Worm (Caenorhabditis elegans) whole organism, early embryonic: ENCODE data around the gene adh-5.
"Not testable (repeated sequence)": the region's sequence is repeated elsewhere in the genome, so short reads cannot be mapped to it uniquely, and the experiment has no call there.

Experiments used
- B0310.2 ChIP-seq: sonication (generic microtip); optimal IDR thresholded peaks from 2 replicates; lab custom pipeline; 2016; ENCODE audit warnings: mild to moderate bottlenecking, missing genetic modification characterization, missing compliant biosample characterization
- F13C5.2 ChIP-seq: sonication (generic microtip); optimal IDR thresholded peaks from 2 replicates; lab custom pipeline; 2017; ENCODE audit warnings: mild to moderate bottlenecking, missing genetic modification characterization, inconsistent platforms, missing compliant biosample characterization
- aly-1 ChIP-seq: sonication (generic microtip); optimal IDR thresholded peaks from 2 replicates; lab custom pipeline; 2016; ENCODE audit warnings: missing genetic modification characterization, missing compliant biosample characterization
- ama-1 ChIP-seq: fragments of 150-350 bp; optimal IDR thresholded peaks from 2 replicates; lab custom pipeline; 2014
- ceh-13 ChIP-seq: fragments of 200-800 bp; sonication (Bioruptor generic); optimal IDR thresholded peaks from 2 replicates; lab custom pipeline; 2018; ENCODE audit warnings: mild to moderate bottlenecking, missing genetic modification characterization, missing compliant biosample characterization
- ceh-36 ChIP-seq: sonication (generic microtip); optimal IDR thresholded peaks from 2 replicates; lab custom pipeline; 2016; ENCODE audit warnings: missing genetic modification characterization, inconsistent platforms, missing compliant biosample characterization
- ets-7 ChIP-seq: sonication (generic microtip); optimal IDR thresholded peaks from 2 replicates; lab custom pipeline; 2016; ENCODE audit warnings: missing genotype, missing genetic modification characterization, missing compliant biosample characterization
- flt-1 ChIP-seq: fragments of 200-800 bp; sonication (Bioruptor generic); IDR thresholded peaks from 2 replicates; pipeline ENCODE4 v1.3.6; 2022; ENCODE audit warnings: missing genetic modification characterization, missing compliant biosample characterization
- hmbx-1 ChIP-seq: sonication (generic microtip); optimal IDR thresholded peaks from 2 replicates; lab custom pipeline; 2016; ENCODE audit warnings: mild to moderate bottlenecking, missing genetic modification characterization, missing compliant biosample characterization
- hmg-4 ChIP-seq: fragments of 200-800 bp; sonication (Bioruptor generic); optimal IDR thresholded peaks from 2 replicates; lab custom pipeline; 2018; ENCODE audit warnings: mild to moderate bottlenecking, missing genetic modification characterization, missing compliant biosample characterization
- hnd-1 ChIP-seq: sonication (generic microtip); optimal IDR thresholded peaks from 2 replicates; lab custom pipeline; 2016; ENCODE audit warnings: missing genetic modification characterization, missing compliant biosample characterization
- pes-1 ChIP-seq: fragments of 200-800 bp; sonication (Bioruptor generic); IDR thresholded peaks from 2 replicates; pipeline ENCODE4 v1.3.6; 2022; ENCODE audit warnings: missing genetic modification reagents, missing genetic modification characterization, missing compliant biosample characterization
- scrt-1 ChIP-seq: fragments of 200-800 bp; sonication (Bioruptor generic); IDR thresholded peaks from 2 replicates; pipeline ENCODE4 v1.3.6; 2022; ENCODE audit warnings: missing genetic modification characterization, missing compliant biosample characterization
- sea-1 ChIP-seq: fragments of 200-800 bp; sonication (Bioruptor generic); conservative IDR thresholded peaks from 2 replicates; pipeline ENCODE4 v1.3.6; 2022; ENCODE audit warnings: missing genetic modification characterization, missing compliant biosample characterization
- tbx-11 ChIP-seq: fragments of 200-800 bp; sonication (Bioruptor generic); IDR thresholded peaks from 2 replicates; pipeline ENCODE4 v1.3.6; 2022; ENCODE audit warnings: missing genetic modification characterization, missing compliant biosample characterization
- tbx-37 ChIP-seq: fragments of 200-800 bp; sonication (Bioruptor generic); conservative IDR thresholded peaks from 2 replicates; pipeline ENCODE4 v1.3.6; 2022; ENCODE audit warnings: missing genetic modification reagents, missing genetic modification characterization, missing compliant biosample characterization
- tra-4 ChIP-seq: sonication (generic microtip); optimal IDR thresholded peaks from 2 replicates; lab custom pipeline; 2017; ENCODE audit warnings: missing genetic modification characterization, missing compliant biosample characterization

adh-5 gene

DNA sequence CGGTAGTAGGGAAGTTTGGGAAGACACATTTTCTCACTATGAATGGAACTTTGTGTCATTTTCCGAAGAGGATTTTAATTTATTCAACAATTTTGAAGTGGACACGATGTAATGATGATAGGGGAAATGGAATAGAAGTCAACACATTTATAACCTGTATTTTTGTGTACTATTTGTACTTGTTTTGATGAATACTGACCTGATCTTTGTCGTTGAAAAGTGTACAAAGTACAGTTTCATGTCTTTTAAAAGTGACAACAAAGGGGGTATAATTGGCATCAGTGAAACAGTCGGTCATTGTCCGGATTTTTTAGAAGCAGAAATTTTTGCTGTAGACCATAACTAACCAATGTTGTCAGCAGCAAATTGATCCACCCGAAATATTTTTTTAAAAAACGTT, 22.4 kb upstream of the adh-5 start, which contains the start of gene T02B11.6:
TSS of gene T02B11.6 (minus strand) at position 101 of the 400 bp plus-strand sequence.
- TF ChIP-seq tbx-11 (GFP tag; lab: Robert Waterston, UW) (no peak), ceh-13 (GFP tag; lab: Kevin White, UChicago) (no peak), flt-1 (GFP tag; lab: Robert Waterston, UW) (no peak), scrt-1 (GFP tag; lab: Robert Waterston, UW) (no peak), ceh-36 (no peak), B0310.2 (tag; lab: Kevin White, UChicago) (no peak), ama-1 (lab: Kevin White, UChicago) (no peak), hnd-1 (tag; lab: Kevin White, UChicago) (no peak), sea-1 (GFP tag; lab: Robert Waterston, UW) (no peak), hmg-4 (GFP tag; lab: Kevin White, UChicago) (no peak), hmbx-1 (tag; lab: Kevin White, UChicago) (no peak), tra-4 (tag; lab: Kevin White, UChicago) (no peak)

ce11 chrV:890423-890822, 21.2 kb upstream of the adh-5 start, which contains the start of gene srlf-21:
TSS of gene srlf-21 (minus strand) at chrV:890523.
- no peak for TF ChIP-seq tbx-37 (GFP tag; lab: Robert Waterston, UW)
- no peak for TF ChIP-seq F13C5.2 (tag; lab: Kevin White, UChicago)
- no peak for TF ChIP-seq ama-1 (lab: Kevin White, UChicago)
- no peak for TF ChIP-seq hnd-1 (tag; lab: Kevin White, UChicago)
- no peak for TF ChIP-seq pes-1
- TF ChIP-seq hmbx-1 (tag; lab: Kevin White, UChicago) = no peak
- no peak for TF ChIP-seq ceh-36
- TF ChIP-seq ets-7 (tag; lab: Kevin White, UChicago) = no peak
- no peak for TF ChIP-seq hmg-4 (GFP tag; lab: Kevin White, UChicago)
- no peak for TF ChIP-seq ceh-13 (GFP tag; lab: Kevin White, UChicago)
- no peak for TF ChIP-seq scrt-1 (GFP tag; lab: Robert Waterston, UW)
- no peak for TF ChIP-seq flt-1 (GFP tag; lab: Robert Waterston, UW)
- TF ChIP-seq aly-1 (tag; lab: Kevin White, UChicago) = no peak
- TF ChIP-seq tbx-11 (GFP tag; lab: Robert Waterston, UW) = no peak
- TF ChIP-seq B0310.2 (tag; lab: Kevin White, UChicago) = no peak
- no peak for TF ChIP-seq tra-4 (tag; lab: Kevin White, UChicago)
- TF ChIP-seq sea-1 (GFP tag; lab: Robert Waterston, UW) = no peak

- not testable (repeated sequence) for TF ChIP-seq tra-4 (tag; lab: Kevin White, UChicago); flt-1 (GFP tag; lab: Robert Waterston, UW); sea-1 (GFP tag; lab: Robert Waterston, UW)
Observed at ce11 chrV:890835-891234, 20.7 kb upstream of the adh-5 start, which contains the start of gene srlf-22. TSS of gene srlf-22 (plus strand) at chrV:891135.

DNA sequence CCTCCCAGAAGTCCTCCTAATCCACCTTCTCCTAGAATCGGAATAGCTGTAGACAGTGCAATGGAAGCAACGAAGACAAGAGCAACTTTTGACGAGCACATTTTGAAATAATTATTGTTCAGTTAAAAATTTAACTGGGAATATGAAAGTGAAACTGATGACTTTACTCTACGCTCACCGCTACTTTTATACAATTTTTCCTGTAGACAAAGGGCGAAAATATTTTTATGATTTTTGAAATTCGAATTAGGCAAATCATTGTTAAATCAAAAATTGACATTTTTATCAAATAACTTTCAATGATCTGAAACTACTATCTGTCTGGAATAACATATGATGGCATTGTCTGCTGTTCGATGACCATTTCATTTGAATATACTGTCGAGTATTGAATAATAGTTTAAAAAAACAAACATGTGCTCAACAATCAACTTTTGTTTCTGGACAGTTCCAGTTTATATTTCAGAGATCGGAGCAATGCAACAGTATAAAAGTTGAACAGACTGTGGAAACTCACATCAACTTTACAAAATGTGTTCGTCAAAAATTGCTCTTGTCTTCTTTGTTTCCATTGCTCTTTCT, 18.0 kb upstream of the adh-5 start, which contains the start of the genes srlf-23 and srlf-20:
TSS of gene srlf-23 (minus strand) at position 101 of the 582 bp plus-strand sequence.
TSS of gene srlf-20 (plus strand) at position 532 of the 582 bp plus-strand sequence.
- TF ChIP-seq B0310.2 (tag; lab: Kevin White, UChicago) = no peak

DNA sequence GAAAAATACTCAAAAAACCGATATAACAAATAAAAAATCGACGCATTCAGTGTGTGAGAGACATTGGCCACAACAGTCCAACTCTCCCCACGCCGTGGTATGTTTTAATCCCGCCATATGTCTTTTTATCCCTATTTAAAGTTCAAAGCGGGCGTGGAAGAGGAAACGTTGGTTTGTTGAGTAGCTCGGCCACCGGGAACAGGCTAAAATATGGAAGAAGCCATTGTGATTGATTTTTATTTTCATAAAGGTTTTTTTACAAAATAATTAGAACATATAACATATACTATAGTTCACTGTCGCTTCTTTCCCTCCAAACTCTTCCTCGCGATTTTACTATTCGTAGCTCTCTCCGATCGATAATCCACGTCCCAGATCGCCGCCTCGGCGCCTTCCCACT, 12.5 kb upstream of the adh-5 start, which contains the start of gene nas-32:
TSS of gene nas-32 (minus strand) at position 101 of the 400 bp plus-strand sequence.
- no peak for TF ChIP-seq flt-1 (GFP tag; lab: Robert Waterston, UW)
- TF ChIP-seq ceh-13 (GFP tag; lab: Kevin White, UChicago) = no peak
- no peak for TF ChIP-seq ets-7 (tag; lab: Kevin White, UChicago)

DNA sequence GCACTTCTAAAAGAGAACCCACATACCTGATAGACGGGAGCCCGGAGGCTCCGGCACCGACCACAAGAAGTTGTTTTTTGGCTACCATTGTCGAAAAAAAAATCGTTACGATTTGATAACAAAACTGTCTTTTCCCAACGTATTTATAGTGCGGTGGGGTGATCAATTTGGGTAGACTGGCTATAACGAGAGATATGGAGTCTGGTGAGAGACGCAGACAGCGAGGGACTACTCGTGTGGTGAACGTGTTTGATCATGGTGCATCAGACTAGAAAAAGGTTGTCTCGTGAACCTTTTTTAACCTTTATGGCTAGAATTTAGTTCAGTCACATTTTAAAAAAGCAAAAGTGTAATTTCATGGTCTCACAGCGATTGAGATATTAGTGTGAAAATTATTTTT, 8.1 kb upstream of the adh-5 start, which contains the start of gene fmo-5:
TSS of gene fmo-5 (minus strand) at position 206 of the 400 bp plus-strand sequence.
- TF ChIP-seq B0310.2 (tag; lab: Kevin White, UChicago) (no peak), pes-1 (no peak), aly-1 (tag; lab: Kevin White, UChicago) (no peak), scrt-1 (GFP tag; lab: Robert Waterston, UW) (no peak), flt-1 (GFP tag; lab: Robert Waterston, UW) (no peak), hmbx-1 (tag; lab: Kevin White, UChicago) (no peak), tbx-37 (GFP tag; lab: Robert Waterston, UW) (no peak), tra-4 (tag; lab: Kevin White, UChicago) (no peak), ets-7 (tag; lab: Kevin White, UChicago) (no peak), hnd-1 (tag; lab: Kevin White, UChicago) (no peak), ceh-13 (GFP tag; lab: Kevin White, UChicago) (no peak), F13C5.2 (tag; lab: Kevin White, UChicago) (no peak), tbx-11 (GFP tag; lab: Robert Waterston, UW) (no peak), ceh-36 (no peak)

- TF ChIP-seq F13C5.2 (tag; lab: Kevin White, UChicago) = peak; percentile 62
- TF ChIP-seq aly-1 (tag; lab: Kevin White, UChicago) = no peak
Observed at ce11 chrV:904232-904983, 7.2 kb upstream of the adh-5 start, which contains the start of gene trm-2A. TSS of gene trm-2A (plus strand) at chrV:904963.
